Fruit fly (Drosophila melanogaster) whole organism, embryonic: Measurements from ENCODE around the gene CG10311.

Experiments
- B-H2 ChIP-seq: fragments of 200-800 bp; sonication (Bioruptor generic); optimal IDR thresholded peaks from 2 replicates; lab custom pipeline; 2018; ENCODE audit warnings: missing biosample characterization, mild to moderate bottlenecking, missing genetic modification characterization
- Bgb ChIP-seq: fragments of 200-800 bp; sonication (Bioruptor generic); IDR thresholded peaks from 2 replicates; pipeline ENCODE4 v1.3.6; 2022; ENCODE audit warnings: missing biosample characterization, missing genetic modification characterization; ENCODE audit not compliant: partially characterized antibody
- CG11504 ChIP-seq: fragments of 200-800 bp; sonication (Bioruptor generic); optimal IDR thresholded peaks from 3 replicates; lab custom pipeline; 2019; ENCODE audit warnings: missing biosample characterization, mild to moderate bottlenecking, missing genetic modification characterization, moderate library complexity
- CG12071 ChIP-seq: fragments of 200-800 bp; sonication (Bioruptor generic); optimal IDR thresholded peaks from 3 replicates; lab custom pipeline; 2018; ENCODE audit warnings: missing biosample characterization, mild to moderate bottlenecking, missing genetic modification characterization
- CG12299 ChIP-seq: fragments of 200-800 bp; sonication (Bioruptor generic); optimal IDR thresholded peaks from 2 replicates; lab custom pipeline; 2018; ENCODE audit warnings: missing biosample characterization, mild to moderate bottlenecking, missing genetic modification characterization
- CG12769 ChIP-seq: fragments of 200-800 bp; sonication (Bioruptor generic); optimal IDR thresholded peaks from 2 replicates; lab custom pipeline; 2019; ENCODE audit warnings: missing biosample characterization, mild to moderate bottlenecking, missing genetic modification characterization, moderate library complexity
- CG13894 ChIP-seq: fragments of 200-800 bp; sonication (Bioruptor generic); optimal IDR thresholded peaks from 3 replicates; lab custom pipeline; 2018; ENCODE audit warnings: missing biosample characterization, mild to moderate bottlenecking, missing genetic modification characterization, moderate library complexity
- CG14441 ChIP-seq: fragments of 200-800 bp; sonication (Bioruptor generic); IDR thresholded peaks from 2 replicates; pipeline ENCODE4 v1.3.6; 2022; ENCODE audit warnings: missing biosample characterization, missing genetic modification characterization
- CG31365 ChIP-seq: fragments of 200-800 bp; sonication (Bioruptor generic); optimal IDR thresholded peaks from 2 replicates; lab custom pipeline; 2018; ENCODE audit warnings: missing biosample characterization, mild to moderate bottlenecking, missing genetic modification characterization
- CG3163 ChIP-seq: fragments of 200-800 bp; sonication (Bioruptor generic); optimal IDR thresholded peaks from 3 replicates; lab custom pipeline; 2016; ENCODE audit warnings: missing biosample characterization, missing genetic modification characterization
- CG4360 ChIP-seq: fragments of 200-800 bp; sonication (Bioruptor generic); IDR thresholded peaks from 2 replicates; pipeline ENCODE4 v1.3.6; 2022; ENCODE audit warnings: missing biosample characterization, missing genetic modification characterization
- CG6254 ChIP-seq: fragments of 200-800 bp; sonication (Bioruptor generic); optimal IDR thresholded peaks from 3 replicates; lab custom pipeline; 2017; ENCODE audit warnings: mild to moderate bottlenecking, missing biosample characterization, missing genetic modification reagents, missing genetic modification characterization
- CG6272 ChIP-seq: fragments of 200-800 bp; sonication (Bioruptor generic); IDR thresholded peaks from 2 replicates; pipeline ENCODE4 v1.3.6; 2022; ENCODE audit warnings: missing biosample characterization, missing genetic modification characterization
- CG6654 ChIP-seq: fragments of 200-800 bp; sonication (Bioruptor generic); optimal IDR thresholded peaks from 2 replicates; lab custom pipeline; 2017; ENCODE audit warnings: missing biosample characterization, mild to moderate bottlenecking, missing genetic modification characterization
- CG6791 ChIP-seq: fragments of 200-800 bp; sonication (Bioruptor generic); IDR thresholded peaks from 3 replicates; pipeline ENCODE4 v1.3.6; 2022; ENCODE audit warnings: missing biosample characterization, missing genetic modification characterization; ENCODE audit not compliant: partially characterized antibody
- CG8290 ChIP-seq, 3 experiments: fragments of 200-800 bp; sonication (Bioruptor generic); optimal IDR thresholded peaks; 2 replicates each; lab custom pipeline; 2016 to 2019; ENCODE audit warnings: missing biosample characterization in 3 of 3, missing genetic modification characterization in 3 of 3, mild to moderate bottlenecking in 2 of 3, moderate library complexity in 1 of 3
- CG8924 ChIP-seq: fragments of 200-800 bp; optimal IDR thresholded peaks from 3 replicates; lab custom pipeline; 2019; ENCODE audit warnings: missing biosample characterization, mild to moderate bottlenecking, missing genetic modification characterization, moderate library complexity
- CG9932 ChIP-seq: fragments of 200-800 bp; sonication (Bioruptor generic); IDR thresholded peaks from 2 replicates; pipeline ENCODE4 v1.3.6; 2022; ENCODE audit warnings: missing biosample characterization, missing genetic modification characterization
- Dll ChIP-seq: fragments of 200-800 bp; sonication (Bioruptor generic); IDR thresholded peaks from 4 replicates; pipeline ENCODE4 v1.3.6; 2022; ENCODE audit warnings: missing biosample characterization, missing genetic modification characterization; ENCODE audit not compliant: partially characterized antibody
- Dref ChIP-seq: fragments of 200-800 bp; sonication (Bioruptor generic); IDR thresholded peaks from 2 replicates; pipeline ENCODE4 v1.3.6; 2022; ENCODE audit warnings: missing biosample characterization, missing genetic modification characterization
- ERR ChIP-seq: fragments of 200-800 bp; sonication (Bioruptor generic); optimal IDR thresholded peaks from 2 replicates; lab custom pipeline; 2016; ENCODE audit warnings: missing biosample characterization, missing genetic modification characterization
- Lim3 ChIP-seq: fragments of 200-800 bp; sonication (Bioruptor generic); IDR thresholded peaks from 2 replicates; pipeline ENCODE4 v1.3.6; 2022; ENCODE audit warnings: missing biosample characterization, missing genetic modification characterization
- Med ChIP-seq: fragments of 200-800 bp; sonication (Bioruptor generic); peaks from one replicate; lab custom pipeline; 2016; ENCODE audit warnings: missing biosample characterization, missing genetic modification characterization, mild to moderate bottlenecking, inconsistent platforms, moderate library complexity
- Mrtf ChIP-seq: fragments of 200-800 bp; sonication (Bioruptor generic); IDR thresholded peaks from 3 replicates; pipeline ENCODE4 v1.3.6; 2022; ENCODE audit warnings: missing biosample characterization, missing genetic modification characterization
- Neu2 ChIP-seq: fragments of 200-800 bp; sonication (Bioruptor generic); optimal IDR thresholded peaks from 3 replicates; lab custom pipeline; 2016; ENCODE audit warnings: missing biosample characterization, missing genetic modification characterization, borderline replicate concordance
- PHDP ChIP-seq: fragments of 200-800 bp; sonication (Bioruptor generic); optimal IDR thresholded peaks from 3 replicates; lab custom pipeline; 2018; ENCODE audit warnings: missing biosample characterization, mild to moderate bottlenecking, missing genetic modification characterization, moderate library complexity
- Pdp1 ChIP-seq, 2 experiments: fragments of 200-800 bp; sonication (Bioruptor generic); optimal IDR thresholded peaks; 3 replicates each; lab custom pipeline; 2016; ENCODE audit warnings: missing biosample characterization in 2 of 2, missing genetic modification characterization in 2 of 2, mild to moderate bottlenecking in 1 of 2, moderate library complexity in 1 of 2
- al ChIP-seq: fragments of 200-800 bp; sonication (Bioruptor generic); IDR thresholded peaks from 2 replicates; pipeline ENCODE4 v1.3.6; 2022; ENCODE audit warnings: missing biosample characterization, missing genetic modification characterization
- aop ChIP-seq: fragments of 200-800 bp; sonication (Bioruptor generic); IDR thresholded peaks from 2 replicates; pipeline ENCODE4 v1.3.6; 2022; ENCODE audit warnings: missing biosample characterization, missing genetic modification characterization
- bab2 ChIP-seq: fragments of 200-800 bp; sonication (Bioruptor generic); optimal IDR thresholded peaks from 2 replicates; lab custom pipeline; 2016; ENCODE audit warnings: missing biosample characterization, missing genetic modification characterization
- croc ChIP-seq: fragments of 200-800 bp; sonication (Bioruptor generic); conservative IDR thresholded peaks from 3 replicates; pipeline ENCODE4 v1.3.6; 2022; ENCODE audit warnings: missing biosample characterization, missing genetic modification characterization
- cwo ChIP-seq: fragments of 200-800 bp; sonication (Bioruptor generic); optimal IDR thresholded peaks from 3 replicates; lab custom pipeline; 2017; ENCODE audit warnings: missing biosample characterization, missing genetic modification characterization, mild to moderate bottlenecking, moderate library complexity, missing genetic modification reagents
- danr ChIP-seq: fragments of 200-800 bp; sonication (Bioruptor generic); IDR thresholded peaks from 2 replicates; pipeline ENCODE4 v1.3.6; 2022; ENCODE audit warnings: missing biosample characterization, missing genetic modification characterization
- dati ChIP-seq: fragments of 200-800 bp; sonication (Bioruptor generic); IDR thresholded peaks from 2 replicates; pipeline ENCODE4 v1.3.6; 2022; ENCODE audit warnings: missing biosample characterization, missing genetic modification characterization
- esg ChIP-seq: fragments of 200-800 bp; sonication (Bioruptor generic); conservative IDR thresholded peaks from 2 replicates; pipeline ENCODE4 v1.3.6; 2022; ENCODE audit warnings: missing biosample characterization, missing genetic modification characterization
- gro ChIP-seq: fragments of 200-800 bp; sonication (Bioruptor generic); optimal IDR thresholded peaks from 2 replicates; lab custom pipeline; 2016; ENCODE audit warnings: missing biosample characterization, missing genetic modification characterization
- lilli ChIP-seq: fragments of 200-800 bp; sonication (Bioruptor generic); optimal IDR thresholded peaks from 3 replicates; lab custom pipeline; 2016; ENCODE audit warnings: missing biosample characterization, missing genetic modification characterization
- nmo ChIP-seq: fragments of 200-800 bp; sonication (Bioruptor generic); optimal IDR thresholded peaks from 2 replicates; lab custom pipeline; 2018; ENCODE audit warnings: missing biosample characterization, mild to moderate bottlenecking, missing genetic modification characterization, moderate library complexity
- prd ChIP-seq, 3 experiments: fragments of >200 bp in 2 of 3; fragments of 200-800 bp in 1 of 3; sonication (Bioruptor generic) in 1 of 3; optimal IDR thresholded peaks in 2 of 3; IDR thresholded peaks in 1 of 3; 2 replicates in 2 of 3; 3 replicates in 1 of 3; pipeline versions ENCODE4 v1.3.6 to Lab custom; 2017 to 2022; ENCODE audit warnings: missing biosample characterization in 1 of 3, missing genetic modification characterization in 1 of 3
- schlank ChIP-seq: fragments of 200-800 bp; sonication (Bioruptor generic); optimal IDR thresholded peaks from 2 replicates; lab custom pipeline; 2018; ENCODE audit warnings: missing biosample characterization, mild to moderate bottlenecking, missing genetic modification characterization
- sd ChIP-seq: fragments of 200-800 bp; sonication (Bioruptor generic); optimal IDR thresholded peaks from 3 replicates; lab custom pipeline; 2018; ENCODE audit warnings: missing biosample characterization, mild to moderate bottlenecking, missing genetic modification characterization, moderate library complexity
- sisA ChIP-seq: fragments of 200-800 bp; sonication (Bioruptor generic); IDR thresholded peaks from 2 replicates; pipeline ENCODE4 v1.3.6; 2022; ENCODE audit warnings: missing biosample characterization, missing genetic modification characterization
- sqz ChIP-seq: fragments of 200-800 bp; sonication (Bioruptor generic); optimal IDR thresholded peaks from 3 replicates; lab custom pipeline; 2018; ENCODE audit warnings: missing biosample characterization, mild to moderate bottlenecking, missing genetic modification characterization
- sr ChIP-seq: fragments of 200-800 bp; sonication (Bioruptor generic); IDR thresholded peaks from 3 replicates; pipeline ENCODE4 v1.3.6; 2022; ENCODE audit warnings: missing biosample characterization, missing genetic modification characterization
- sug ChIP-seq: fragments of 200-800 bp; optimal IDR thresholded peaks from 2 replicates; lab custom pipeline; 2019; ENCODE audit warnings: missing biosample characterization, mild to moderate bottlenecking, missing genetic modification characterization, moderate library complexity
- tgo ChIP-seq: fragments of 200-800 bp; sonication (Bioruptor generic); IDR thresholded peaks from 3 replicates; pipeline ENCODE4 v1.3.6; 2022; ENCODE audit warnings: missing biosample characterization, missing genetic modification characterization
- tio ChIP-seq: fragments of 200-800 bp; sonication (Bioruptor generic); optimal IDR thresholded peaks from 2 replicates; lab custom pipeline; 2017; ENCODE audit warnings: missing biosample characterization, missing genetic modification characterization, inconsistent platforms
- ttk ChIP-seq: fragments of 200-800 bp; sonication (Bioruptor generic); IDR thresholded peaks from 2 replicates; pipeline ENCODE4 v2.1.2; 2022; ENCODE audit warnings: missing biosample characterization, missing genetic modification characterization
- twi ChIP-seq: fragments of 200-800 bp; optimal IDR thresholded peaks from 2 replicates; lab custom pipeline; 2019; ENCODE audit warnings: missing biosample characterization, mild to moderate bottlenecking, missing genetic modification characterization, moderate library complexity

CG10311 gene

dm6 chr3R:16355393-16355943 lies 1.3 kb downstream of the CG10311 start (continued):
- TF ChIP-seq tio: no peak
- no peak for TF ChIP-seq CG8924 (tag; lab: Kevin White, UChicago)
- TF ChIP-seq CG31365: no peak
- no peak for TF ChIP-seq Dll (GFP tag; lab: Robert Waterston, UW)
- no peak for TF ChIP-seq CG6272
- TF ChIP-seq CG6654 (GFP tag; lab: Kevin White, UChicago): no peak
- TF ChIP-seq CG3163: no peak
- TF ChIP-seq sqz (GFP tag; lab: Kevin White, UChicago): no peak
- TF ChIP-seq tgo: peak; percentile 30; the same call in 1 of the 3 replicates
- no peak for TF ChIP-seq danr (GFP tag; lab: Robert Waterston, UW)
- peak; percentile 47 for TF ChIP-seq CG12071 (GFP tag; lab: Kevin White, UChicago)
- TF ChIP-seq twi (tag; lab: Kevin White, UChicago): no peak
- peak; percentile 35 for TF ChIP-seq ERR (GFP tag; lab: Kevin White, UChicago)
- peak; percentile 23 for TF ChIP-seq CG11504 (tag; lab: Kevin White, UChicago)
- no peak for TF ChIP-seq ttk (GFP tag; lab: Robert Waterston, UW)
- TF ChIP-seq esg (GFP tag; lab: Robert Waterston, UW): no peak
- no peak; the same call in 1 of the 2 replicates for TF ChIP-seq sisA (GFP tag; lab: Robert Waterston, UW)
- peak; percentile 43; the same call in 1 of the 2 replicates for TF ChIP-seq CG14441 (GFP tag; lab: Robert Waterston, UW)
- TF ChIP-seq schlank (tag; lab: Kevin White, UChicago): peak; percentile 73
- peak; percentile 48; the same call in 1 of the 2 replicates for TF ChIP-seq al
- TF ChIP-seq Neu2: no peak

dm6 chr3R:16353671-16354070 lies 3.1 kb downstream of the CG10311 start:
- no peak for TF ChIP-seq prd (optimal IDR thresholded peaks at IDR 0.05; lab: Kevin White, UChicago)
- no peak for TF ChIP-seq prd (GFP tag; IDR thresholded peaks at IDR 0.05; lab: Robert Waterston, UW)
- no peak for TF ChIP-seq croc
- TF ChIP-seq nmo (GFP tag; lab: Kevin White, UChicago): no peak
- peak; percentile 11 for TF ChIP-seq Med (GFP tag; lab: Kevin White, UChicago)
- TF ChIP-seq CG6791 (GFP tag; lab: Robert Waterston, UW): no peak
- TF ChIP-seq aop: no peak
- TF ChIP-seq Dref (GFP tag; lab: Robert Waterston, UW): no peak
- no peak for TF ChIP-seq Bgb (GFP tag; lab: Robert Waterston, UW)
- TF ChIP-seq sr: peak; percentile 76
- TF ChIP-seq bab2 (GFP tag; lab: Kevin White, UChicago): no peak
- TF ChIP-seq lilli (GFP tag; lab: Kevin White, UChicago): no peak
- peak; percentile 2 for TF ChIP-seq cwo (GFP tag; lab: Kevin White, UChicago)
- no peak for TF ChIP-seq PHDP (tag; lab: Kevin White, UChicago)

- TF ChIP-seq gro (GFP tag; lab: Kevin White, UChicago) (peak; percentile 39), Pdp1 (GFP tag; optimal IDR thresholded peaks at IDR 0.05; lab: Kevin White, UChicago) (peak in 1 of 2 experiments; percentile 91), Mrtf (no peak), CG12769 (peak; percentile 64), CG12299 (tag; lab: Kevin White, UChicago) (no peak), CG4360 (GFP tag; lab: Robert Waterston, UW) (peak; percentile 21; the same call in 1 of the 2 replicates), Lim3 (no peak), CG13894 (tag; lab: Kevin White, UChicago) (peak; percentile 12), sd (tag; lab: Kevin White, UChicago) (peak; percentile 95), sug (peak; percentile 0), dati (GFP tag; lab: Robert Waterston, UW) (no peak), CG6254 (GFP tag; lab: Kevin White, UChicago) (no peak), B-H2 (peak; percentile 4), CG9932 (GFP tag; lab: Robert Waterston, UW) (0 out of 2 replicates have a peak, but pooled peaks have one; percentile 18), CG8290 (GFP tag; optimal IDR thresholded peaks at IDR 0.05; lab: Kevin White, UChicago) (no peak), CG8290 (tag; optimal IDR thresholded peaks at IDR 0.05; lab: Kevin White, UChicago) (peak in 1 of 2 experiments; percentile 12)
Observed at dm6 chr3R:16353195-16353594, 3.6 kb downstream of the CG10311 start.
